Worm (Caenorhabditis elegans) whole organism, L4 larva: ENCODE measurements around the gene C06H5.11.

Source experiments
- R02D3.7 ChIP-seq: fragments of 150-350 bp; sonication (generic microtip); optimal IDR thresholded peaks from 3 replicates; lab custom pipeline; 2014; ENCODE audit warnings: missing biosample characterization, missing genetic modification characterization
- daf-8 ChIP-seq: fragments of 200-800 bp; sonication (Bioruptor generic); IDR thresholded peaks from 2 replicates; pipeline ENCODE4 v1.3.6; 2022; ENCODE audit warnings: missing genetic modification characterization, missing compliant biosample characterization
- hif-1 ChIP-seq, 2 experiments: sonication (generic microtip); optimal IDR thresholded peaks; 2 replicates each; lab custom pipeline; 2016 to 2017; ENCODE audit warnings: missing compliant biosample characterization in 2 of 2, missing genetic modification characterization in 2 of 2, missing genetic modification reagents in 2 of 2, missing genotype in 2 of 2, mild to moderate bottlenecking in 1 of 2
- lin-39 ChIP-seq: fragments of 150-350 bp; optimal IDR thresholded peaks from 2 replicates; lab custom pipeline; 2014; ENCODE audit warnings: missing biosample characterization, missing genetic modification reagents, missing genetic modification characterization
- nhr-10 ChIP-seq: fragments of 150-350 bp; optimal IDR thresholded peaks from 2 replicates; lab custom pipeline; 2014; ENCODE audit warnings: missing biosample characterization, missing genetic modification characterization

ce11 chrV:17921423-17921822 is 27.6 kb upstream of the C06H5.11 start, which contains the start of gene E01B7.2:
- TF ChIP-seq hif-1 (tag; optimal IDR thresholded peaks at IDR 0.05; lab: Kevin White, UChicago) (no peak), nhr-10 (tag; lab: Kevin White, UChicago) (no peak), daf-8 (no peak), R02D3.7 (no peak), lin-39 (tag; lab: Kevin White, UChicago) (no peak)
